Worm (Caenorhabditis elegans) whole organism, late embryonic: ENCODE measurements around the gene ptr-20.
"Not testable (repeated sequence)": the region's sequence is repeated elsewhere in the genome, so short reads cannot be mapped to it uniquely, and the experiment has no call there.

Experiments used
- C08G9.2 ChIP-seq: sonication (generic microtip); optimal IDR thresholded peaks from 2 replicates; lab custom pipeline; 2016; ENCODE audit warnings: mild to moderate bottlenecking, missing genetic modification characterization, moderate library complexity, missing compliant biosample characterization
- C38D4.7 ChIP-seq: fragments of 200-800 bp; sonication (Bioruptor generic); optimal IDR thresholded peaks from 2 replicates; lab custom pipeline; 2018; ENCODE audit warnings: mild to moderate bottlenecking, missing genetic modification characterization, moderate library complexity, missing compliant biosample characterization
- K09A11.1 ChIP-seq: sonication (generic microtip); optimal IDR thresholded peaks from 2 replicates; lab custom pipeline; 2017; ENCODE audit warnings: antibody characterized with exemption, mild to moderate bottlenecking, missing genetic modification characterization, missing compliant biosample characterization; ENCODE audit not compliant: insufficient read depth
- T23F11.4 ChIP-seq: fragments of 200-800 bp; sonication (Bioruptor generic); optimal IDR thresholded peaks from 2 replicates; lab custom pipeline; 2018; ENCODE audit warnings: mild to moderate bottlenecking, missing genetic modification characterization, missing compliant biosample characterization
- Y22D7AL.16 ChIP-seq: sonication (generic microtip); optimal IDR thresholded peaks from 2 replicates; lab custom pipeline; 2016; ENCODE audit warnings: missing genetic modification characterization, missing compliant biosample characterization
- ahr-1 ChIP-seq: sonication (generic microtip); optimal IDR thresholded peaks from 2 replicates; lab custom pipeline; 2016; ENCODE audit warnings: missing genetic modification characterization, missing compliant biosample characterization
- ceh-14 ChIP-seq: sonication (generic microtip); optimal IDR thresholded peaks from 2 replicates; lab custom pipeline; 2016; ENCODE audit warnings: missing genotype, missing genetic modification characterization, missing compliant biosample characterization
- ceh-19 ChIP-seq: fragments of 200-800 bp; sonication (Bioruptor generic); optimal IDR thresholded peaks from 2 replicates; lab custom pipeline; 2018; ENCODE audit warnings: mild to moderate bottlenecking, missing genetic modification characterization, missing compliant biosample characterization
- ceh-22 ChIP-seq: sonication (generic microtip); optimal IDR thresholded peaks from 2 replicates; lab custom pipeline; 2017; ENCODE audit warnings: missing biosample characterization, missing genetic modification characterization
- ceh-31 ChIP-seq: sonication (generic microtip); optimal IDR thresholded peaks from 2 replicates; lab custom pipeline; 2016; ENCODE audit warnings: missing genetic modification characterization, missing compliant biosample characterization
- ceh-34 ChIP-seq: sonication (generic microtip); optimal IDR thresholded peaks from 2 replicates; lab custom pipeline; 2016; ENCODE audit warnings: mild to moderate bottlenecking, missing genetic modification characterization, missing compliant biosample characterization
- ceh-45 ChIP-seq: fragments of 200-800 bp; sonication (Bioruptor generic); IDR thresholded peaks from 2 replicates; pipeline ENCODE4 v1.3.6; 2022; ENCODE audit warnings: missing genetic modification reagents, missing genetic modification characterization, missing compliant biosample characterization
- ceh-48 ChIP-seq: sonication (generic microtip); optimal IDR thresholded peaks from 2 replicates; lab custom pipeline; 2016; ENCODE audit warnings: missing genetic modification characterization, inconsistent platforms, missing compliant biosample characterization
- ceh-6 ChIP-seq: fragments of 200-800 bp; sonication (Bioruptor generic); optimal IDR thresholded peaks from 2 replicates; lab custom pipeline; 2018; ENCODE audit warnings: mild to moderate bottlenecking, missing genetic modification characterization, missing compliant biosample characterization
- che-1 ChIP-seq: sonication (generic microtip); optimal IDR thresholded peaks from 2 replicates; lab custom pipeline; 2016; ENCODE audit warnings: mild to moderate bottlenecking, missing genetic modification characterization, missing compliant biosample characterization
- dve-1 ChIP-seq: sonication (generic microtip); optimal IDR thresholded peaks from 2 replicates; lab custom pipeline; 2017; ENCODE audit warnings: antibody characterized with exemption, mild to moderate bottlenecking, missing genetic modification characterization, missing compliant biosample characterization
- elt-4 ChIP-seq: sonication (generic microtip); optimal IDR thresholded peaks from 2 replicates; lab custom pipeline; 2016; ENCODE audit warnings: missing genetic modification characterization, missing compliant biosample characterization
- fkh-6 ChIP-seq: sonication (generic microtip); optimal IDR thresholded peaks from 2 replicates; lab custom pipeline; 2016; ENCODE audit warnings: missing genetic modification characterization, missing compliant biosample characterization
- gmeb-2 ChIP-seq: sonication (generic microtip); optimal IDR thresholded peaks from 2 replicates; lab custom pipeline; 2016; ENCODE audit warnings: missing genetic modification characterization, inconsistent platforms, missing compliant biosample characterization
- hlh-15 ChIP-seq: sonication (generic microtip); optimal IDR thresholded peaks from 2 replicates; lab custom pipeline; 2016; ENCODE audit warnings: missing genetic modification characterization, missing compliant biosample characterization
- hlh-6 ChIP-seq: sonication (generic microtip); optimal IDR thresholded peaks from 2 replicates; lab custom pipeline; 2016; ENCODE audit warnings: missing genotype, missing genetic modification characterization, missing compliant biosample characterization
- hlh-8 ChIP-seq: sonication (generic microtip); optimal IDR thresholded peaks from 2 replicates; lab custom pipeline; 2016; ENCODE audit warnings: missing genotype, missing genetic modification characterization, missing compliant biosample characterization
- lim-6 ChIP-seq: sonication (generic microtip); optimal IDR thresholded peaks from 2 replicates; lab custom pipeline; 2016; ENCODE audit warnings: missing genetic modification characterization, missing compliant biosample characterization
- lin-11 ChIP-seq: fragments of 200-800 bp; sonication (Bioruptor generic); optimal IDR thresholded peaks from 2 replicates; lab custom pipeline; 2018; ENCODE audit warnings: mild to moderate bottlenecking, missing genetic modification characterization, missing compliant biosample characterization
- npax-4 ChIP-seq: sonication (generic microtip); optimal IDR thresholded peaks from 2 replicates; lab custom pipeline; 2016; ENCODE audit warnings: missing genetic modification characterization, missing compliant biosample characterization
- odd-2 ChIP-seq: sonication (generic microtip); optimal IDR thresholded peaks from 2 replicates; lab custom pipeline; 2017; ENCODE audit warnings: antibody characterized with exemption, mild to moderate bottlenecking, missing genetic modification characterization, missing compliant biosample characterization
- pat-9 ChIP-seq: fragments of 200-800 bp; sonication (Bioruptor generic); optimal IDR thresholded peaks from 2 replicates; lab custom pipeline; 2018; ENCODE audit warnings: mild to moderate bottlenecking, missing genetic modification characterization, moderate library complexity, missing compliant biosample characterization
- pax-1 ChIP-seq: fragments of 150-350 bp; optimal IDR thresholded peaks from 2 replicates; lab custom pipeline; 2014; ENCODE audit warnings: missing biosample characterization, missing genetic modification characterization
- pha-4 ChIP-seq: fragments of 150-350 bp; optimal IDR thresholded peaks from 2 replicates; lab custom pipeline; 2018; ENCODE audit warnings: missing biosample characterization, missing genetic modification reagents, missing genetic modification characterization
- pros-1 ChIP-seq: fragments of 150-350 bp; optimal IDR thresholded peaks from 2 replicates; lab custom pipeline; 2014; ENCODE audit warnings: missing biosample characterization, missing genetic modification reagents, missing genetic modification characterization
- rnt-1 ChIP-seq: sonication (generic microtip); optimal IDR thresholded peaks from 2 replicates; lab custom pipeline; 2016; ENCODE audit warnings: missing genetic modification characterization, missing compliant biosample characterization
- sox-4 ChIP-seq: sonication (generic microtip); optimal IDR thresholded peaks from 2 replicates; lab custom pipeline; 2017; ENCODE audit warnings: mild to moderate bottlenecking, missing genetic modification characterization, inconsistent platforms, missing compliant biosample characterization
- syd-9 ChIP-seq: sonication (generic microtip); optimal IDR thresholded peaks from 2 replicates; lab custom pipeline; 2016; ENCODE audit warnings: mild to moderate bottlenecking, missing genetic modification characterization, moderate library complexity, missing compliant biosample characterization
- tbx-2 ChIP-seq: sonication (generic microtip); optimal IDR thresholded peaks from 2 replicates; lab custom pipeline; 2016; ENCODE audit warnings: missing genetic modification characterization, missing compliant biosample characterization
- tbx-7 ChIP-seq: sonication (generic microtip); optimal IDR thresholded peaks from 2 replicates; lab custom pipeline; 2016; ENCODE audit warnings: missing genotype, missing genetic modification characterization, missing compliant biosample characterization
- ttx-3 ChIP-seq: sonication (generic microtip); optimal IDR thresholded peaks from 2 replicates; lab custom pipeline; 2016; ENCODE audit warnings: missing genetic modification reagents, missing genetic modification characterization, missing compliant biosample characterization
- unc-3 ChIP-seq, 2 experiments: fragments of 200-800 bp in 1 of 2; sonication (Bioruptor generic) in 1 of 2; sonication (generic microtip) in 1 of 2; conservative IDR thresholded peaks in 1 of 2; optimal IDR thresholded peaks in 1 of 2; 2 replicates each; pipeline versions ENCODE4 v1.3.6 to Lab custom; 2016 to 2022; ENCODE audit warnings: missing compliant biosample characterization in 2 of 2, missing genetic modification characterization in 2 of 2, missing genetic modification reagents in 1 of 2
- unc-55 ChIP-seq: sonication (generic microtip); optimal IDR thresholded peaks from 2 replicates; lab custom pipeline; 2017; ENCODE audit warnings: missing biosample characterization, missing genetic modification reagents, missing genetic modification characterization
- ztf-16 ChIP-seq: sonication (generic microtip); optimal IDR thresholded peaks from 2 replicates; lab custom pipeline; 2017; ENCODE audit warnings: missing genetic modification characterization, missing compliant biosample characterization

The ptr-20 gene

DNA sequence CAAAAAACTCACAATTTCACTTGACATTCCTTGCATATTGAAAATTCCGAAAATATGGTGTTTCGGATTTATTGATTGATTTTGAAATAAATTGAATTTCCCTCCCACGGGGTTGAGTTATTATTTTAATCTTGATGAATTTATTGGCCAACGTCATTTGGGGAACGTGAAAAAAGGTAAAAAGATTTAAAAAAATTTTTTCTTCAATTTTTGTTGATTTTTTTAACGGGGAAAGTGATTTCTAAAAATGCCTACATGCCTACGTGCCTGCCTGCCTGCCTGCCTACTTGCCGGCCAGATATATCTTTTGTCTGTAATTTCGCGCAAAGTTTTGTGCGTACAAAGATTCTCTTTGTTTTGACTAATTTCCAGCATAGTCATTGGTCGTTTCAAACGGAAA, 23.6 kb upstream of the ptr-20 start, which contains the start of gene Y53F4B.24:
TSS of gene Y53F4B.24 (minus strand) at position 101 of the 400 bp plus-strand sequence.
- TF ChIP-seq hlh-15 (tag; lab: Kevin White, UChicago) (no peak), pros-1 (tag; lab: Kevin White, UChicago) (no peak), pha-4 (no peak), ceh-31 (no peak), elt-4 (tag; lab: Kevin White, UChicago) (no peak), unc-55 (no peak), dve-1 (no peak), ceh-48 (tag; lab: Kevin White, UChicago) (no peak), unc-3 (GFP tag; conservative IDR thresholded peaks at IDR 0.05; lab: Robert Waterston, UW) (no peak), unc-3 (tag; optimal IDR thresholded peaks at IDR 0.05; lab: Kevin White, UChicago) (no peak), ceh-6 (GFP tag; lab: Kevin White, UChicago) (no peak), tbx-2 (tag; lab: Kevin White, UChicago) (no peak), ahr-1 (no peak), ceh-34 (tag; lab: Kevin White, UChicago) (no peak), rnt-1 (tag; lab: Kevin White, UChicago) (no peak), K09A11.1 (no peak), sox-4 (tag; lab: Kevin White, UChicago) (no peak), Y22D7AL.16 (tag; lab: Kevin White, UChicago) (no peak), lim-6 (no peak), che-1 (tag; lab: Kevin White, UChicago) (no peak), T23F11.4 (GFP tag; lab: Kevin White, UChicago) (no peak)

DNA sequence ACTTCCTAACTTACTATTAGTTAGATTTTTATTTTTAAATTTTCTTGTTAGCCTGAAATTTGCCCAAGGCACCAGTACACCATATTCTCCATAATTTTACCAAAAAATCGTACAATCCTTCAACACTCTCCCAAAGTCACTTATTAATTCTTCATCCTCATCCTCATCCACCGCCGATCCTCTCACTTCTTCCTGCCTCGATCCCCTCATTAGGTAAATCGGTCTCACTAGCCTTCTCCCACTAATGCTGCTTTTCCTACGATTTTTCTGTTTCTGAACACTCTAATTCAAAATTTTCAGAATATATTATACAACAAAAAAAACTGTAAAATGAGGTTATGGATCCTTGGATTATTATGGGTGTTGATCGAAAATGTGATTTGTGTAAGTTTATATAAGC, 22.1 kb upstream of the ptr-20 start, which contains the start of gene Y53F4B.25:
TSS of gene Y53F4B.25 (plus strand) at position 301 of the 400 bp plus-strand sequence.
- no peak for TF ChIP-seq tbx-2 (tag; lab: Kevin White, UChicago)
- TF ChIP-seq Y22D7AL.16 (tag; lab: Kevin White, UChicago) = no peak
- no peak for TF ChIP-seq ceh-45

DNA sequence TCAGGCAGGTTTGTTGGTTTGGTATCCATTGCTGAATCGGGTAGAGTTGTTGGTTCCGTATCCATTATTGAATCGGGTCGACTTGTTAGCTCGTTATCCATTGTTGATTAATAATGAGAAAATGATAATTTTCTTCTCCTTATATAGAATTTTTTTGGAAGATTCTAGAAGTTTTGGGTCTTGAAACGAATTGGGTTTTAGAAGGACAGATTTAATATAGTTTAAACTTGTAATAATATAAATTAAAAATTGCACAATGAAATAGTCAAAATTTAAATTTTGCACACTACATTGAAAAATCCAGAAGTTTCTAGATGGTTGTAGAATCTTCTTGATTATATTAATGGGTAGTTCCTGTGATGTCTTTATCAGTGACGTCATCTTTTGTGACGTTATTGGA, 17.1 kb upstream of the ptr-20 start, which contains the start of gene Y53F4B.26:
TSS of gene Y53F4B.26 (minus strand) at position 101 of the 400 bp plus-strand sequence.
- not testable (repeated sequence) for TF ChIP-seq dve-1; ttx-3; C08G9.2 (tag; lab: Kevin White, UChicago)

DNA sequence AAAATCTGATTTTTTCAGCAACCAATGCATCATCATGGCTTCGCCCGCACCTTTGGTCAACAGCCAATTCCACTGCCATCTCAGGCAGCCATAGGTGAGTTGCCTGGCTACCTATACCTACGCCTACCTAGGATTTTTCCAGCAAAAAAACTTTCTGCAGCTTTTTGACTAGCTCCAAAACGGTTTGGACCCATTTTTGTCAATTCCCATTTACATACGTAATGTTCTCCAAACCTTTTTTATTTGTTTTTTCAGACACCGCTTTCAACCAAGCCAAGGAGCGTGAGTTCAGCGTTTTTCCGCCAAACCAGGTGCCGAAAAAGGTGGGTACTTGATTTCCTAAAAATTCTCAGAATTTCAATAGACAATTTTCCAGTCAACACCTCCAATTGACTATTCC, 14.3 kb upstream of the ptr-20 start:
- no peak for TF ChIP-seq pat-9 (tag; lab: Kevin White, UChicago)
- TF ChIP-seq ceh-22 (tag; lab: Kevin White, UChicago) = no peak
- no peak for TF ChIP-seq odd-2
- no peak for TF ChIP-seq fkh-6 (tag; lab: Kevin White, UChicago)
- TF ChIP-seq ceh-31 = no peak
- no peak for TF ChIP-seq ceh-34 (tag; lab: Kevin White, UChicago)
- TF ChIP-seq C08G9.2 (tag; lab: Kevin White, UChicago) = no peak
- no peak for TF ChIP-seq elt-4 (tag; lab: Kevin White, UChicago)
- TF ChIP-seq ceh-14 (tag; lab: Kevin White, UChicago) = no peak
- TF ChIP-seq C38D4.7 (GFP tag; lab: Kevin White, UChicago) = no peak
- no peak for TF ChIP-seq dve-1
- TF ChIP-seq pha-4 = no peak
- no peak for TF ChIP-seq npax-4 (tag; lab: Kevin White, UChicago)
- TF ChIP-seq rnt-1 (tag; lab: Kevin White, UChicago) = no peak
- no peak for TF ChIP-seq ttx-3
- TF ChIP-seq hlh-6 = no peak

DNA sequence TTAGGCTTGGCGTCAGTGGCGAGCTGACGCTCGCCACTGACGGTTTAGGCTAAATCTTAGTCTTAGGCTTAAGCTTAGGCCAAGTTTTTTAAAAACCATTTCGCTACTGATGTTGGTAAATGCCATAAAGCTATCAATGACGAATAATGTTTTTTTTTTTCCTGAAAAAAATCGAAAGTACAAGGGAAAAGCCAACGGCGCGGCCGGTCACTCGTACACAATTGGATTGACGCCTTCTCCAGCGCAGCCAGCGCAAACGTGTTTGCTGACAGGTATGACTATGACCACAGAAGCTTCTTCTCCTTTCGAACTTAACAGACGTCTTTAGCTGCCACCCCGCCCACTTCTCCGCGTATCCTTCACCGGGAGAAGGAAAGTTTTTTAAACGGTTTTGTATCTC, 12.4 kb upstream of the ptr-20 start, which contains the start of gene Y53F4B.27:
TSS of gene Y53F4B.27 (plus strand) at position 301 of the 400 bp plus-strand sequence.
- TF ChIP-seq hlh-8 (no peak), ztf-16 (no peak), ceh-6 (GFP tag; lab: Kevin White, UChicago) (no peak), lin-11 (no peak), gmeb-2 (tag; lab: Kevin White, UChicago) (no peak), syd-9 (tag; lab: Kevin White, UChicago) (no peak), C38D4.7 (GFP tag; lab: Kevin White, UChicago) (no peak), pat-9 (tag; lab: Kevin White, UChicago) (no peak), ceh-19 (no peak), tbx-2 (tag; lab: Kevin White, UChicago) (no peak), pax-1 (tag; lab: Kevin White, UChicago) (no peak), tbx-7 (no peak), hlh-6 (no peak), dve-1 (no peak), T23F11.4 (GFP tag; lab: Kevin White, UChicago) (no peak), C08G9.2 (tag; lab: Kevin White, UChicago) (no peak)
